Worm (Caenorhabditis elegans) whole organism, midembryonic: ENCODE results near the gene sdz-15.

Experiments used
- ref-1 ChIP-seq: fragments of 200-800 bp; sonication (Bioruptor generic); conservative IDR thresholded peaks from 2 replicates; pipeline ENCODE4 v1.3.6; 2022; ENCODE audit warnings: missing genetic modification reagents, missing genetic modification characterization, missing compliant biosample characterization
- tab-1 ChIP-seq: fragments of 200-800 bp; sonication (Bioruptor generic); IDR thresholded peaks from 2 replicates; pipeline ENCODE4 v1.3.6; 2022; ENCODE audit warnings: missing genetic modification characterization, missing compliant biosample characterization
- ztf-23 ChIP-seq: fragments of 200-800 bp; sonication (Bioruptor generic); IDR thresholded peaks from 2 replicates; pipeline ENCODE4 v1.3.6; 2022; ENCODE audit warnings: missing genetic modification reagents, missing genetic modification characterization, missing compliant biosample characterization

DNA sequence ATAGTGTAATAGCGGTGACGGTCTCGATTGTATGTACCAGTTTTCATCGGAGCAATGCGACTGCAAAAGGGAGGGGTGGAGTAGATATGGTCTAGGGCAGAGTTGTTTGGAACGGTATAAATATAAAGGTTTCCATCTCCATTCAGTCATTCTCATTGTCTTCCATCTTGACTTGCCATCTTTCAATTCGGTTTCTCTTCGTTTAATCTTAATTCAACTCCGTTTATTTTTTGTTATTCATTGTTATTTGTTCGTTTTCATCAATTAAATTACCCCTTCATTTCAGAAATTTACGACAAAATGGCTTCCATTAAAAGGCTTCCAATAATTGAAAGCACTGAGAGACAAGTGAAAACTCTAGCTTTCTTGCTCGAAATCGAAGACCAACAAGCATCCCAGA lies 32.8 kb downstream of the sdz-15 start, which contains the start of gene C09E7.11:
- no peak for TF ChIP-seq ref-1 (GFP tag; lab: Robert Waterston, UW)
- TF ChIP-seq tab-1 (GFP tag; lab: Robert Waterston, UW) = no peak
- TF ChIP-seq ztf-23 (GFP tag; lab: Robert Waterston, UW) = no peak
